In genomic region chrX:9248040-9248439, dm6 we compare ENCODE assay signal across 2 fruit fly cellular contexts.
TF ChIP-seq lines count a peak whose summit lies in the region.

No protein-coding gene starts in this region.

TF ChIP-seq in whole organism, embryonic, 481 proteins besides CTCF, POLR2A, EP300 and RAD21 (continued from another document and continues in another):
- TF ChIP-seq gcm (GFP tag; optimal IDR thresholded peaks at IDR 0.05; lab: Kevin White, UChicago) (no peak), CG17328 (GFP tag; IDR thresholded peaks at IDR 0.05; lab: Robert Waterston, UW) (peak; percentile 46; the same call in 1 of the 2 replicates), CG7839 (tag; optimal IDR thresholded peaks at IDR 0.05; lab: Kevin White, UChicago) (peak; percentile 24), CG18619 (GFP tag; optimal IDR thresholded peaks at IDR 0.05; lab: Kevin White, UChicago) (no peak), CG11093 (GFP tag; IDR thresholded peaks at IDR 0.05; lab: Robert Waterston, UW) (no peak), eyg (GFP tag; optimal IDR thresholded peaks at IDR 0.05; lab: Kevin White, UChicago) (no peak), gem (tag; optimal IDR thresholded peaks at IDR 0.05; lab: Kevin White, UChicago) (peak; percentile 59), CG10267 (tag; optimal IDR thresholded peaks at IDR 0.05; lab: Kevin White, UChicago) (peak; percentile 32), CG32532 (GFP tag; IDR thresholded peaks at IDR 0.05; lab: Robert Waterston, UW) (peak; percentile 39; the same call in 1 of the 2 replicates), gsb-n (tag; optimal IDR thresholded peaks at IDR 0.05; lab: Kevin White, UChicago) (peak; percentile 21), cg (GFP tag; optimal IDR thresholded peaks at IDR 0.05; lab: Kevin White, UChicago) (peak; percentile 61), CG18262 (tag; optimal IDR thresholded peaks at IDR 0.05; lab: Kevin White, UChicago) (peak; percentile 28), CG2116 (GFP tag; optimal IDR thresholded peaks at IDR 0.05; lab: Kevin White, UChicago) (peak; percentile 7), CG1647 (GFP tag; optimal IDR thresholded peaks at IDR 0.05; lab: Kevin White, UChicago) (no peak), CG17359 (tag; optimal IDR thresholded peaks at IDR 0.05; lab: Kevin White, UChicago) (peak; percentile 24), CG13775 (GFP tag; optimal IDR thresholded peaks at IDR 0.05; lab: Kevin White, UChicago) (peak; percentile 22), CG7556 (GFP tag; optimal IDR thresholded peaks at IDR 0.05; lab: Kevin White, UChicago) (peak; percentile 3), CG7963 (GFP tag; IDR thresholded peaks at IDR 0.05; lab: Robert Waterston, UW; ENCODE audit: partially characterized antibody) (no peak), zen (tag; optimal IDR thresholded peaks at IDR 0.05; lab: Kevin White, UChicago) (peak; percentile 19), fd96Cb (tag; optimal IDR thresholded peaks at IDR 0.05; lab: Kevin White, UChicago) (peak; percentile 17), dm (GFP tag; optimal IDR thresholded peaks at IDR 0.05; lab: Kevin White, UChicago) (no peak), CG4360 (GFP tag; IDR thresholded peaks at IDR 0.05; lab: Robert Waterston, UW) (no peak), grau (tag; optimal IDR thresholded peaks at IDR 0.05; lab: Kevin White, UChicago) (peak; percentile 3), Drgx (GFP tag; IDR thresholded peaks at IDR 0.05; lab: Robert Waterston, UW) (peak; percentile 39; the same call in 1 of the 2 replicates), Camta (GFP tag; optimal IDR thresholded peaks at IDR 0.05; lab: Kevin White, UChicago) (no peak), CG30020 (tag; optimal IDR thresholded peaks at IDR 0.05; lab: Kevin White, UChicago) (no peak), CG3407 (GFP tag; optimal IDR thresholded peaks at IDR 0.05; lab: Kevin White, UChicago) (no peak), CG17568 (GFP tag; optimal IDR thresholded peaks at IDR 0.05; lab: Kevin White, UChicago) (no peak), CG2712 (tag; optimal IDR thresholded peaks at IDR 0.05; lab: Kevin White, UChicago) (peak; percentile 55), CG10979 (tag; optimal IDR thresholded peaks at IDR 0.05; lab: Kevin White, UChicago) (peak; percentile 53), fd102C (GFP tag; optimal IDR thresholded peaks at IDR 0.05; lab: Kevin White, UChicago) (peak; percentile 27), HmgD (GFP tag; optimal IDR thresholded peaks at IDR 0.05; lab: Kevin White, UChicago) (no peak), Xbp1 (GFP tag; optimal IDR thresholded peaks at IDR 0.05; lab: Kevin White, UChicago) (peak; percentile 5), CG6791 (GFP tag; IDR thresholded peaks at IDR 0.05; lab: Robert Waterston, UW; ENCODE audit: partially characterized antibody) (no peak), CG14710 (tag; optimal IDR thresholded peaks at IDR 0.05; lab: Kevin White, UChicago) (peak; percentile 7), Hsf (GFP tag; optimal IDR thresholded peaks at IDR 0.05; lab: Kevin White, UChicago) (peak; percentile 30), CG12391 (tag; optimal IDR thresholded peaks at IDR 0.05; lab: Kevin White, UChicago) (peak; percentile 35), CG34224 (GFP tag; IDR thresholded peaks at IDR 0.05; lab: Robert Waterston, UW; ENCODE audit: partially characterized antibody) (no peak), phol (tag; optimal IDR thresholded peaks at IDR 0.05; lab: Kevin White, UChicago) (peak; percentile 40), yki (optimal IDR thresholded peaks at IDR 0.05; lab: Kevin White, UChicago) (no peak), CG13424 (tag; optimal IDR thresholded peaks at IDR 0.05; lab: Kevin White, UChicago) (peak; percentile 14), Oaz (GFP tag; IDR thresholded peaks at IDR 0.05; lab: Robert Waterston, UW) (no peak), row (GFP tag; IDR thresholded peaks at IDR 0.05; lab: Robert Waterston, UW) (peak; percentile 50; the same call in 2 of the 3 replicates), Hr3 (GFP tag; optimal IDR thresholded peaks at IDR 0.05; lab: Kevin White, UChicago) (peak; percentile 26), CG4424 (GFP tag; optimal IDR thresholded peaks at IDR 0.05; lab: Kevin White, UChicago) (peak; percentile 9), trh (GFP tag; optimal IDR thresholded peaks at IDR 0.05; lab: Kevin White, UChicago) (no peak), bsh (GFP tag; optimal IDR thresholded peaks at IDR 0.05; lab: Kevin White, UChicago) (peak in 1 of 2 experiments; percentile 46), Mad (GFP tag; optimal IDR thresholded peaks at IDR 0.05; lab: Kevin White, UChicago) (no peak), CG31441 (GFP tag; IDR thresholded peaks at IDR 0.05; lab: Robert Waterston, UW) (no peak), CG17186 (GFP tag; optimal IDR thresholded peaks at IDR 0.05; lab: Kevin White, UChicago) (no peak), nmo (GFP tag; optimal IDR thresholded peaks at IDR 0.05; lab: Kevin White, UChicago) (peak; percentile 20), D (optimal IDR thresholded peaks at IDR 0.05; lab: Kevin White, UChicago) (no peak), D (GFP tag; optimal IDR thresholded peaks at IDR 0.05; lab: Kevin White, UChicago) (no peak), Xrp1 (GFP tag; IDR thresholded peaks at IDR 0.05; lab: Robert Waterston, UW) (peak; percentile 54; the same call in 1 of the 2 replicates), ranshi (GFP tag; IDR thresholded peaks at IDR 0.05; lab: Robert Waterston, UW) (0 out of 2 replicates have a peak, but pooled peaks have one; percentile 28), tin (GFP tag; optimal IDR thresholded peaks at IDR 0.05; lab: Kevin White, UChicago) (peak; percentile 21), CG9727 (GFP tag; optimal IDR thresholded peaks at IDR 0.05; lab: Kevin White, UChicago) (peak; percentile 33), nau (GFP tag; optimal IDR thresholded peaks at IDR 0.05; lab: Kevin White, UChicago) (no peak), Meics (GFP tag; optimal IDR thresholded peaks at IDR 0.05; lab: Kevin White, UChicago) (no peak), ara (GFP tag; IDR thresholded peaks at IDR 0.05; lab: Robert Waterston, UW) (peak; percentile 53; the same call in 1 of the 2 replicates), lola (GFP tag; optimal IDR thresholded peaks at IDR 0.05; lab: Kevin White, UChicago) (peak in 1 of 3 experiments; percentile 39), Med (GFP tag; lab: Kevin White, UChicago) (peak; percentile 54), zf30C (GFP tag; optimal IDR thresholded peaks at IDR 0.05; lab: Kevin White, UChicago) (peak; percentile 69), Ptx1 (GFP tag; IDR thresholded peaks at IDR 0.05; lab: Robert Waterston, UW) (0 out of 2 replicates have a peak, but pooled peaks have one; percentile 25), crc (GFP tag; optimal IDR thresholded peaks at IDR 0.05; lab: Kevin White, UChicago) (no peak), CG7928 (GFP tag; optimal IDR thresholded peaks at IDR 0.05; lab: Kevin White, UChicago) (no peak)

TF ChIP-seq in whole organism, prepupa, 60 proteins besides CTCF, POLR2A, EP300 and RAD21 (continued from another document):
- TF ChIP-seq CG11902 (GFP tag; optimal IDR thresholded peaks at IDR 0.05; lab: Kevin White, UChicago): no peak
- peak; percentile 55 for TF ChIP-seq CG3919 (GFP tag; optimal IDR thresholded peaks at IDR 0.05; lab: Kevin White, UChicago)
- peak; percentile 61 for TF ChIP-seq Ets96B (tag; optimal IDR thresholded peaks at IDR 0.05; lab: Kevin White, UChicago)
- TF ChIP-seq Hr39 (GFP tag; optimal IDR thresholded peaks at IDR 0.05; lab: Kevin White, UChicago): peak; percentile 20
- TF ChIP-seq CG16779 (tag; optimal IDR thresholded peaks at IDR 0.05; lab: Kevin White, UChicago): no peak
- no peak for TF ChIP-seq CG11294 (GFP tag; IDR thresholded peaks at IDR 0.05; lab: Robert Waterston, UW)
- peak; percentile 71 for TF ChIP-seq CG8119 (GFP tag; IDR thresholded peaks at IDR 0.05; lab: Robert Waterston, UW)
- TF ChIP-seq dsx (GFP tag; optimal IDR thresholded peaks at IDR 0.05; lab: Kevin White, UChicago; ENCODE audit: poor library complexity, severe bottlenecking): peak; percentile 24
- TF ChIP-seq spab (GFP tag; optimal IDR thresholded peaks at IDR 0.05; lab: Kevin White, UChicago): no peak
- TF ChIP-seq vri (GFP tag; optimal IDR thresholded peaks at IDR 0.05; lab: Kevin White, UChicago): no peak
- no peak for TF ChIP-seq Ets21C (GFP tag; optimal IDR thresholded peaks at IDR 0.05; lab: Kevin White, UChicago)
- TF ChIP-seq Gug (GFP tag; IDR thresholded peaks at IDR 0.05; lab: Robert Waterston, UW): 0 out of 2 replicates have a peak, but pooled peaks have one; percentile 27
- peak; percentile 61; the same call in 1 of the 2 replicates for TF ChIP-seq CG15336 (GFP tag; IDR thresholded peaks at IDR 0.05; lab: Robert Waterston, UW)
- TF ChIP-seq dac (GFP tag; optimal IDR thresholded peaks at IDR 0.05; lab: Kevin White, UChicago): no peak
- peak; percentile 30 for TF ChIP-seq acj6 (GFP tag; optimal IDR thresholded peaks at IDR 0.05; lab: Kevin White, UChicago)
- TF ChIP-seq svp (GFP tag; lab: Kevin White, UChicago): peak; percentile 70
- TF ChIP-seq pdm3 (GFP tag; optimal IDR thresholded peaks at IDR 0.05; lab: Kevin White, UChicago): peak; percentile 9
- peak; percentile 14 for TF ChIP-seq CG6792 (GFP tag; optimal IDR thresholded peaks at IDR 0.05; lab: Kevin White, UChicago)
- peak; percentile 18 for TF ChIP-seq CG6276 (GFP tag; optimal IDR thresholded peaks at IDR 0.05; lab: Kevin White, UChicago)
- peak; percentile 79 for TF ChIP-seq CG6163 (GFP tag; IDR thresholded peaks at IDR 0.05; lab: Robert Waterston, UW)
- peak; percentile 56 for TF ChIP-seq achi (GFP tag; optimal IDR thresholded peaks at IDR 0.05; lab: Kevin White, UChicago)
- TF ChIP-seq CG10631 (GFP tag; optimal IDR thresholded peaks at IDR 0.05; lab: Kevin White, UChicago): peak; percentile 52
- no peak for TF ChIP-seq fd59A (GFP tag; optimal IDR thresholded peaks at IDR 0.05; lab: Kevin White, UChicago)
- no peak for TF ChIP-seq Blimp-1 (GFP tag; optimal IDR thresholded peaks at IDR 0.05; lab: Kevin White, UChicago)
- peak; percentile 58 for TF ChIP-seq OdsH (GFP tag; optimal IDR thresholded peaks at IDR 0.05; lab: Kevin White, UChicago)
- no peak for TF ChIP-seq CG8319 (GFP tag; optimal IDR thresholded peaks at IDR 0.05; lab: Kevin White, UChicago)
- peak; percentile 62 for TF ChIP-seq CG32006 (GFP tag; optimal IDR thresholded peaks at IDR 0.05; lab: Kevin White, UChicago)
- no peak for TF ChIP-seq Sox102F (GFP tag; optimal IDR thresholded peaks at IDR 0.05; lab: Kevin White, UChicago)
- TF ChIP-seq Sox15 (GFP tag; optimal IDR thresholded peaks at IDR 0.05; lab: Kevin White, UChicago): peak; percentile 1
- TF ChIP-seq net (GFP tag; optimal IDR thresholded peaks at IDR 0.05; lab: Kevin White, UChicago): peak; percentile 45
- peak; percentile 13 for TF ChIP-seq cyc (GFP tag; optimal IDR thresholded peaks at IDR 0.05; lab: Kevin White, UChicago)
- TF ChIP-seq CG7368 (GFP tag; optimal IDR thresholded peaks at IDR 0.05; lab: Kevin White, UChicago): no peak
